Fruit fly (Drosophila melanogaster): ENCODE data around the gene CG12056.

- TF ChIP-seq fd96Ca (GFP tag; IDR thresholded peaks at IDR 0.05) (no peak), CG17806 (tag; optimal IDR thresholded peaks at IDR 0.05) (no peak), CG34367 (tag; optimal IDR thresholded peaks at IDR 0.05) (no peak), CG12605 (GFP tag; IDR thresholded peaks at IDR 0.05) (no peak), rn (GFP tag; IDR thresholded peaks at IDR 0.05) (no peak), EcR (GFP tag; optimal IDR thresholded peaks at IDR 0.05) (no peak), D1 (tag; optimal IDR thresholded peaks at IDR 0.05) (no peak), CG9948 (tag; optimal IDR thresholded peaks at IDR 0.05) (no peak), CG13204 (GFP tag; optimal IDR thresholded peaks at IDR 0.05) (no peak), CG32121 (GFP tag; IDR thresholded peaks at IDR 0.05) (no peak), CG4496 (GFP tag; IDR thresholded peaks at IDR 0.05) (no peak)
Observed at dm6 chrX:9158366-9158765, 34.1 kb upstream of the CG12056 start, which contains the start of the genes Ost48 and Dlip1.
